Worm (Caenorhabditis elegans): Measurements from ENCODE around the gene R13H7.2.

The R13H7.2 gene

DNA sequence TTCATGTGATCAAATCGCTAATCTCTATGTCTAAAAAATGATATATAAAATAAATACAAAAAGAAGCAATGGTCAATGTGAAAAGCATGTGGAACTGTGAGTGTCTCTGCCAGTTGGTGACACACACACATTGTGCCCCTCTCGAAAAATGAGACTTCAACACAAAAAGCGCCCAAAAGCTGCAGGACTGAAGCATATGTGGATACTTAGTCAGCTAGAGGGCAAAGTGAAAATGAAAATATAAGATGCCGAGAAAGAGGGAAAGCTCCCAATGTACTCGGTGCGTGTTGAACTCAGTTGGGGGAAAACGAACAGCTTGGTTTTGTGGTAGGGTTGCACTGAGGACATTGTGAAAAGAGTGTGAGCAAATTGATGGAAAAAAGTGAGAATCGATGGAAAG lies 22.0 kb upstream of the R13H7.2 start:
- TF ChIP-seq F13C5.2 (tag; optimal IDR thresholded peaks at IDR 0.05), result no peak
- TF ChIP-seq ceh-13 (GFP tag; optimal IDR thresholded peaks at IDR 0.05), result no peak
- TF ChIP-seq scrt-1 (GFP tag; IDR thresholded peaks at IDR 0.05), result no peak
- no peak for TF ChIP-seq ceh-36 (tag; optimal IDR thresholded peaks at IDR 0.05)
- no peak for TF ChIP-seq flt-1 (GFP tag; IDR thresholded peaks at IDR 0.05)
- no peak for TF ChIP-seq tbx-11 (GFP tag; IDR thresholded peaks at IDR 0.05)
- no peak for TF ChIP-seq hmbx-1 (tag; optimal IDR thresholded peaks at IDR 0.05)
- TF ChIP-seq pes-1 (GFP tag; IDR thresholded peaks at IDR 0.05), result no peak

DNA sequence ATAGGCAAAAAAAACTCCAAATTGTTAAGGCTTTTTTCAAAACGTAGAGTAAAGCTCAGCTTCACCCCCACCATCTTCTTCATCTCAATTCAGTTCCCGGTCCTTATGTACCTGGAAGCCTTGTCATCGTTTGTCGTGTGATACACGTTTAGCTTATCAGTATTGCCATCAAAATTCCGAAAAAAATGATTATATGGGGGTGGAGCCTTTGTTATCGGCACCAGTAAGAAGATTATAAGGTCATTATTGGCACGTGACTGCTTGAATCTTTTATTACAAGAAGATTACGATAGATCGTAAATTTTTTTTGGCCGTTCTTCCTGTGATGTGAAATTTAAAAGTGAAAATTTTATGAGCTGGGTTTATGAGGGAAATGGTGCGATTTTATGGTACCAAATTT lies 21.2 kb upstream of the R13H7.2 start:
- TF ChIP-seq hmg-4 (GFP tag; optimal IDR thresholded peaks at IDR 0.05), result no peak
- no peak for TF ChIP-seq B0310.2 (tag; optimal IDR thresholded peaks at IDR 0.05)
- no peak for TF ChIP-seq sea-1 (GFP tag; conservative IDR thresholded peaks at IDR 0.05)
- TF ChIP-seq ceh-36 (tag; optimal IDR thresholded peaks at IDR 0.05), result no peak
- TF ChIP-seq aly-1 (tag; optimal IDR thresholded peaks at IDR 0.05), result no peak
- no peak for TF ChIP-seq scrt-1 (GFP tag; IDR thresholded peaks at IDR 0.05)
- TF ChIP-seq ceh-13 (GFP tag; optimal IDR thresholded peaks at IDR 0.05), result no peak

DNA sequence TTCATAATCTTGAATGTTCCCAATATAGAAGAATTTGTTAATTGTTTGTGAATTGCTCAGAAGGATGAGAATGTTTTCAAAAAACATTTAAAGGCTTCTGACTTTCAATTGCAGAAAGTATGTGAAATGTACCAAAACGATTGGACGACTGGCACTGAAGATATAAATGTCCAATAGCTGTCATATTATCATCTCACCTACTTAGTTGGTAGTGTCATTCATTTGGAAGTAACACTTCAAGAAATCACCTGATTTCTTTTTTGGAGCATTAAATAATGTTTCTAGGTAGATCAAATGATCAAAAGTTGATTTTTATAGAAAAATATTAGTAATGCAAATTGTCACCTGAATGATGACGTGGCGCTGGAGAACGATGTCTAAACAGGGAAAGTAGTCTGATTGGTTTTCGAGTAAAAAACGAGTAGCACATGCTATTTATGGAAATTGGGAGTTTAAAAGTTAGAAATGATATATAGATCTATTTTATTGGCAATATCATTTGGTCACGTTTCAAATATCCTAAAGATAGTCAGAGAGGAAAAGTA lies 20.6 kb upstream of the R13H7.2 start:
- TF ChIP-seq aly-1 (tag; optimal IDR thresholded peaks at IDR 0.05), result no peak
- no peak for TF ChIP-seq tra-4 (tag; optimal IDR thresholded peaks at IDR 0.05)
- TF ChIP-seq ets-7 (tag; optimal IDR thresholded peaks at IDR 0.05), result no peak
- TF ChIP-seq F13C5.2 (tag; optimal IDR thresholded peaks at IDR 0.05), result no peak
- TF ChIP-seq hmbx-1 (tag; optimal IDR thresholded peaks at IDR 0.05), result no peak

DNA sequence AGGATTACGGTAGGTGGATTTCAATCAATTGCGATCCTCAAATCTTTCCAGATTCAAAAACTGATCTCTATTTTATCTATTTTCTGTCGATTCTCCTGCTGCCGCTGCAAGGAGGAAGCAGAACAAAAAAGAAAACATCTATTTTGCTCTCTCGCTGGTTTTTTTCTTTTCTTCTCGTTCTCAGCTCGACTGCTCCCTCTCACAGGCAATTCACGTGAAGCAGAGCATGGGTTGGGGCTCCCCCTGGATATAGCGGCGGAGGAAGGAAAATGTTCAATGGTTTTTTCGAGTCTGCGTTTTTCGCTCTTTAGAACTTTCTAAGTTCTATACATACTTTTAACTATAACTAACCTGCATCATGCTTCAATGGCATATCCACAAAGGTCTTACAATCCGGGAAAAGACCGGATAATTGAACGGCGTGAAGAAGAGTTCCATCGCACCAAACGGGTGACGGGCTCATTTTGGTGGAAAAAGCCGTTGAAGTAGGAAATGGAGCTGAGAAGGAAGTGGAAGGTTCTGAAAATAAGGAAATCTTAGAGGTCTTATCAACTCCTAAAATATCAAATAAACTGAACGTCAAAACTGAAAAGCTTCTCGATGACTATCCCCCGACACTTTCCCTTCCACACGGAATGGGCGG lies 19.9 kb upstream of the R13H7.2 start:
- TF ChIP-seq pes-1 (GFP tag; IDR thresholded peaks at IDR 0.05), result no peak
- TF ChIP-seq ceh-13 (GFP tag; optimal IDR thresholded peaks at IDR 0.05), result no peak
- TF ChIP-seq ama-1 (optimal IDR thresholded peaks at IDR 0.05), result no peak
- TF ChIP-seq hmbx-1 (tag; optimal IDR thresholded peaks at IDR 0.05), result no peak
- no peak for TF ChIP-seq tbx-11 (GFP tag; IDR thresholded peaks at IDR 0.05)
- no peak for TF ChIP-seq tra-4 (tag; optimal IDR thresholded peaks at IDR 0.05)

DNA sequence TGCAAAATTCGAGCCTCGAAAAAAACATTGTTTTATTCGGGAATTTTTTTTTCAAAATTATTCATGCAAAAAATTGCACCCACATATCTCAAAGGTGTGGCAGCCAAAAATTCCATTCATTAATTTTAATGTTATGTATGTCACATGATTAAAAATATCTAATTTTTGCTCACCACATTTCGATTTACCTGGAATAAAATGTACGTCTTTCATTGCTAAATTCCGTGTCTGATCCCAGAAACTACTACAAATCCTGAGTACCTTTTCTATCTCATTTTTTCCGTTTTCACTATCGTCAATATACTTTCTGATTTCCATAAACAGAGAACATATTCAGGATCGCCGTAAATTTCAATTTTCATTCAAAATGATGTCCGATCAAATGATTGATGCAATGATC lies 13.8 kb upstream of the R13H7.2 start, which contains the start of gene srx-19:
Gene srx-19 (plus strand): TSS at position 301 of the 400 bp plus-strand sequence.
- no peak for TF ChIP-seq hnd-1 (tag; optimal IDR thresholded peaks at IDR 0.05)
- TF ChIP-seq scrt-1 (GFP tag; IDR thresholded peaks at IDR 0.05), result no peak
- no peak for TF ChIP-seq hmg-4 (GFP tag; optimal IDR thresholded peaks at IDR 0.05)
- no peak for TF ChIP-seq tbx-11 (GFP tag; IDR thresholded peaks at IDR 0.05)
- no peak for TF ChIP-seq sea-1 (GFP tag; conservative IDR thresholded peaks at IDR 0.05)
- TF ChIP-seq ceh-13 (GFP tag; optimal IDR thresholded peaks at IDR 0.05), result no peak
- TF ChIP-seq flt-1 (GFP tag; IDR thresholded peaks at IDR 0.05), result no peak
- TF ChIP-seq F13C5.2 (tag; optimal IDR thresholded peaks at IDR 0.05), result no peak

DNA sequence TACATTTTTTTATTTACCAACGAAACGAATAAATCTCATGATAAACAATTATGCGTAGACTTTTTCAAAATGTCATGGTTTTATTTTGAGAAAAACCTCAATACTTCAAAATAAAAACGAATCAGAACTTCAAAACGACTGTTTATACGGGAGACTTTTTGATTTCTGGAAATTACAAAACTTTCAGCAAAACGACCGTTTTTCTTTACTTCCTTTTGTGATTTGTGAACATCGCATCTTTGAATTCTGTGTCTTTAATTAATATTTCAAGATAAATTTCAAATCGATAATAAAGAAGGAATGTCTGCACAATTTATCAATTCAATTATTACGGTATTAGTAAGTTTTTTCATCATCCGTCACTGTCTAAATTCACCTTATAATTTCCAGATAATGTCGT lies 8.6 kb upstream of the R13H7.2 start, which contains the start of gene srx-20:
Gene srx-20 (plus strand): TSS at position 301 of the 400 bp plus-strand sequence.
- no peak for TF ChIP-seq tbx-37 (GFP tag; conservative IDR thresholded peaks at IDR 0.05)
- TF ChIP-seq ceh-13 (GFP tag; optimal IDR thresholded peaks at IDR 0.05), result no peak
- no peak for TF ChIP-seq pes-1 (GFP tag; IDR thresholded peaks at IDR 0.05)
- TF ChIP-seq tbx-11 (GFP tag; IDR thresholded peaks at IDR 0.05), result no peak
- TF ChIP-seq sea-1 (GFP tag; conservative IDR thresholded peaks at IDR 0.05), result no peak
- no peak for TF ChIP-seq F13C5.2 (tag; optimal IDR thresholded peaks at IDR 0.05)
- no peak for TF ChIP-seq flt-1 (GFP tag; IDR thresholded peaks at IDR 0.05)
- no peak for TF ChIP-seq aly-1 (tag; optimal IDR thresholded peaks at IDR 0.05)
- TF ChIP-seq ets-7 (tag; optimal IDR thresholded peaks at IDR 0.05), result no peak
- TF ChIP-seq scrt-1 (GFP tag; IDR thresholded peaks at IDR 0.05), result no peak
- no peak for TF ChIP-seq ceh-36 (tag; optimal IDR thresholded peaks at IDR 0.05)

DNA sequence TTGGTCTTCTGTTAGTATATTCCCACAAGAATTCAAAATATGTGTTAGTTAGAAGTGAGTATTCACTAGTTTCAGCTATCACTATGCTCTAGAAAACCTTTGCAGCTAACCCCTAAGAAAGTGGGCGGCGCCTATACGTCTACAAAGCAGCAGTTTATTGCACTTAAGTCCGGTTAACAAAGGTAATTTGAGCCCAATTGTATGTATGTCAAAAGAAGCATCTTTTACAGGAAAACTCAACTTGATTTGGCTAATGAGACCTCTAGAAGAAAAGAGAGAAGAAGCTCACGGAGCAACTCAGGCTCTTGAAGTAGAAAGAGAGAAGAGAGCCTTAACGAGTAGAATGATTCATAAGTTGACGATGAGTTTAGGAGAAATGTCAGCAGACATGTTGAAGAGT lies 6.4 kb downstream of the R13H7.2 start:
- TF ChIP-seq aly-1 (tag; optimal IDR thresholded peaks at IDR 0.05) (no peak), hnd-1 (tag; optimal IDR thresholded peaks at IDR 0.05) (no peak), pes-1 (GFP tag; IDR thresholded peaks at IDR 0.05) (no peak), flt-1 (GFP tag; IDR thresholded peaks at IDR 0.05) (no peak), hmg-4 (GFP tag; optimal IDR thresholded peaks at IDR 0.05) (no peak), sea-1 (GFP tag; conservative IDR thresholded peaks at IDR 0.05) (no peak), ceh-36 (tag; optimal IDR thresholded peaks at IDR 0.05) (no peak), ceh-13 (GFP tag; optimal IDR thresholded peaks at IDR 0.05) (no peak)

DNA sequence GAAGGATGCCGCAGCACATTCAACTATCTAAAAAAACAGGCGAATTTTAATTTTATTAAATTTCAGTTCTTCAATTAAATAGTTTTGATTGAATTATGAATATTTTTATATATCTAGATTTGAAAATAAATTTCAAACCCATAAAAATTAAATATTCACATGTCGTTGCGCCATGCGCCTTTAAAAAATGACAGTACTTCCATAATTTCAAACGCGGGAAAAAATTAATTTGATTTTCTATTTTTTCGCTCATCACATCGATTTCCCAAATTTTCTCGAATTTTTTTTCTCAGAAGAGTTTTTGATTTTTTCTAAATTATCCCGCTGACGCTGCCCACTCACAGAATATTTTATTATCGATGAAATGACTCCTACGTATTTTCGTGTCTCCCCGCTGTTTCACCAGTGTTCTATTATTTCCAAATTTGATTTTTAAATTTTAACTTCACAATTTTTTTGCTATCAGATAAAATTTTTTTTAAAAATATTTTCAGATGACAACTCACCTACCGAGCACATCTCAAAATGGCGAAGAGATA lies 16.6 kb downstream of the R13H7.2 start, which contains the start of gene lip-1:
Gene lip-1 (plus strand): TSS at position 489 of the 539 bp plus-strand sequence.
- TF ChIP-seq aly-1 (tag; optimal IDR thresholded peaks at IDR 0.05) (no peak), tbx-37 (GFP tag; conservative IDR thresholded peaks at IDR 0.05) (no peak), hmg-4 (GFP tag; optimal IDR thresholded peaks at IDR 0.05) (no peak), pes-1 (GFP tag; IDR thresholded peaks at IDR 0.05) (no peak)

Measured in whole organism, early embryonic.